Worm (Caenorhabditis elegans) whole organism, L4 larva: ENCODE measurements around the gene F53F1.4.

Source experiments
- T20F7.1 ChIP-seq: fragments of 200-800 bp; sonication (Bioruptor generic); optimal IDR thresholded peaks from 2 replicates; lab custom pipeline; 2018; ENCODE audit warnings: mild to moderate bottlenecking, missing genetic modification characterization, missing compliant biosample characterization
- dve-1 ChIP-seq: sonication (generic microtip); optimal IDR thresholded peaks from 2 replicates; lab custom pipeline; 2017; ENCODE audit warnings: antibody characterized with exemption, mild to moderate bottlenecking, missing genetic modification characterization, missing compliant biosample characterization; ENCODE audit not compliant: insufficient read depth
- fkh-10 ChIP-seq: fragments of 150-350 bp; optimal IDR thresholded peaks from 2 replicates; lab custom pipeline; 2014; ENCODE audit warnings: missing biosample characterization, missing genetic modification reagents, missing genetic modification characterization
- lsy-2 ChIP-seq, 2 experiments: fragments of 150-350 bp in 1 of 2; sonication (generic microtip) in 1 of 2; optimal IDR thresholded peaks; 2 replicates each; lab custom pipeline; 2014 to 2017; ENCODE audit warnings: missing biosample characterization in 2 of 2, missing genetic modification characterization in 2 of 2
- mep-1 ChIP-seq: fragments of 150-350 bp; sonication (generic microtip); optimal IDR thresholded peaks from 3 replicates; lab custom pipeline; 2014; ENCODE audit warnings: missing biosample characterization, missing genetic modification characterization
- nhr-11 ChIP-seq: fragments of 150-350 bp; optimal IDR thresholded peaks from 2 replicates; lab custom pipeline; 2014; ENCODE audit warnings: missing biosample characterization, missing genetic modification characterization
- nhr-237 ChIP-seq: sonication (generic microtip); optimal IDR thresholded peaks from 2 replicates; lab custom pipeline; 2017; ENCODE audit warnings: missing biosample characterization, missing genetic modification characterization
- nhr-28 ChIP-seq: fragments of 150-350 bp; optimal IDR thresholded peaks from 2 replicates; lab custom pipeline; 2014; ENCODE audit warnings: missing biosample characterization, missing genetic modification characterization
- ztf-7 ChIP-seq: fragments of 150-350 bp; optimal IDR thresholded peaks from 2 replicates; lab custom pipeline; 2014; ENCODE audit warnings: missing biosample characterization, missing genetic modification characterization

- TF ChIP-seq lsy-2 (tag; optimal IDR thresholded peaks at IDR 0.05; lab: Kevin White, UChicago) (no peak), fkh-10 (GFP tag; lab: Kevin White, UChicago) (no peak), nhr-237 (tag; lab: Kevin White, UChicago) (no peak), T20F7.1 (GFP tag; lab: Kevin White, UChicago) (no peak), nhr-11 (tag; lab: Kevin White, UChicago) (no peak), nhr-28 (no peak), dve-1 (tag; lab: Kevin White, UChicago) (no peak), ztf-7 (no peak), mep-1 (peak; percentile 17)
These were observed 35.0 kb upstream of the F53F1.4 start for ce11 chrV:13375861-13376260.
